Fruit fly (Drosophila melanogaster) whole organism, embryonic: Measurements from ENCODE around the gene CG6420.

ENCODE experiments used
- B-H1 ChIP-seq: fragments of 200-800 bp; sonication (Bioruptor generic); IDR thresholded peaks from 3 replicates; pipeline ENCODE4 v1.3.6; 2022; ENCODE audit warnings: missing biosample characterization, missing genetic modification characterization
- CG12071 ChIP-seq: fragments of 200-800 bp; sonication (Bioruptor generic); optimal IDR thresholded peaks from 3 replicates; lab custom pipeline; 2018; ENCODE audit warnings: missing biosample characterization, mild to moderate bottlenecking, missing genetic modification characterization
- CG13894 ChIP-seq: fragments of 200-800 bp; sonication (Bioruptor generic); optimal IDR thresholded peaks from 3 replicates; lab custom pipeline; 2018; ENCODE audit warnings: missing biosample characterization, mild to moderate bottlenecking, missing genetic modification characterization, moderate library complexity
- CG17912 ChIP-seq: fragments of 200-800 bp; sonication (Bioruptor generic); optimal IDR thresholded peaks from 2 replicates; lab custom pipeline; 2018; ENCODE audit warnings: missing biosample characterization, mild to moderate bottlenecking, missing genetic modification characterization
- CG4282 ChIP-seq: fragments of 200-800 bp; sonication (Bioruptor generic); optimal IDR thresholded peaks from 2 replicates; lab custom pipeline; 2016; ENCODE audit warnings: missing biosample characterization, missing genetic modification characterization
- CG6272 ChIP-seq: fragments of 200-800 bp; sonication (Bioruptor generic); IDR thresholded peaks from 2 replicates; pipeline ENCODE4 v1.3.6; 2022; ENCODE audit warnings: missing biosample characterization, missing genetic modification characterization
- CG8089 ChIP-seq: fragments of 200-800 bp; sonication (Bioruptor generic); optimal IDR thresholded peaks from 3 replicates; lab custom pipeline; 2016; ENCODE audit warnings: missing biosample characterization, missing genetic modification characterization
- Hr78 ChIP-seq, 2 experiments: fragments of 200-800 bp in 1 of 2; fragments of >200 bp in 1 of 2; sonication (Bioruptor generic) in 1 of 2; optimal IDR thresholded peaks; 2 replicates each; lab custom pipeline; 2017 to 2019; ENCODE audit warnings: missing biosample characterization in 2 of 2, missing genetic modification characterization in 2 of 2, mild to moderate bottlenecking in 1 of 2, moderate library complexity in 1 of 2
- Meics ChIP-seq: fragments of 200-800 bp; sonication (Bioruptor generic); optimal IDR thresholded peaks from 2 replicates; lab custom pipeline; 2017; ENCODE audit warnings: missing biosample characterization, mild to moderate bottlenecking, missing genetic modification characterization
- abd-A ChIP-seq: fragments of 200-800 bp; sonication (Bioruptor generic); optimal IDR thresholded peaks from 3 replicates; lab custom pipeline; 2019; ENCODE audit warnings: missing biosample characterization, mild to moderate bottlenecking, missing genetic modification characterization, moderate library complexity
- ara ChIP-seq: fragments of 200-800 bp; sonication (Bioruptor generic); IDR thresholded peaks from 2 replicates; pipeline ENCODE4 v1.3.6; 2022; ENCODE audit warnings: missing biosample characterization, missing genetic modification characterization
- br ChIP-seq: fragments of >200 bp; optimal IDR thresholded peaks from 2 replicates; lab custom pipeline; 2017
- da ChIP-seq: fragments of 200-800 bp; sonication (Bioruptor generic); optimal IDR thresholded peaks from 2 replicates; lab custom pipeline; 2016; ENCODE audit warnings: missing biosample characterization, missing genetic modification characterization
- dysf ChIP-seq: fragments of 200-800 bp; sonication (Bioruptor generic); IDR thresholded peaks from 3 replicates; pipeline ENCODE4 v1.3.6; 2022; ENCODE audit warnings: missing biosample characterization, missing genetic modification characterization
- fd96Cb ChIP-seq: fragments of 200-800 bp; sonication (Bioruptor generic); optimal IDR thresholded peaks from 2 replicates; lab custom pipeline; 2018; ENCODE audit warnings: missing biosample characterization, mild to moderate bottlenecking, missing genetic modification characterization, moderate library complexity
- fu2 ChIP-seq: fragments of 200-800 bp; sonication (Bioruptor generic); optimal IDR thresholded peaks from 2 replicates; lab custom pipeline; 2016; ENCODE audit warnings: missing biosample characterization, missing genetic modification characterization
- gsb ChIP-seq: fragments of 200-800 bp; sonication (Bioruptor generic); IDR thresholded peaks from 2 replicates; pipeline ENCODE4 v1.3.6; 2022; ENCODE audit warnings: missing biosample characterization, missing genetic modification characterization
- org-1 ChIP-seq: fragments of 200-800 bp; sonication (Bioruptor generic); optimal IDR thresholded peaks from 2 replicates; lab custom pipeline; 2017; ENCODE audit warnings: missing biosample characterization, missing genetic modification characterization
- otp ChIP-seq: fragments of 200-800 bp; sonication (Bioruptor generic); IDR thresholded peaks from 3 replicates; pipeline ENCODE4, ENCODE4 v1.3.6; 2022; ENCODE audit warnings: missing biosample characterization, missing genetic modification characterization
- pb ChIP-seq: fragments of 200-800 bp; sonication (Bioruptor generic); optimal IDR thresholded peaks from 3 replicates; lab custom pipeline; 2016; ENCODE audit warnings: missing biosample characterization, missing genetic modification characterization
- pzg ChIP-seq: fragments of 200-800 bp; sonication (Bioruptor generic); optimal IDR thresholded peaks from 3 replicates; lab custom pipeline; 2018; ENCODE audit warnings: missing biosample characterization, mild to moderate bottlenecking, missing genetic modification characterization, moderate library complexity
- scrt ChIP-seq: fragments of 200-800 bp; sonication (Bioruptor generic); optimal IDR thresholded peaks from 2 replicates; lab custom pipeline; 2018; ENCODE audit warnings: missing biosample characterization, mild to moderate bottlenecking, missing genetic modification characterization, moderate library complexity
- sqz ChIP-seq: fragments of 200-800 bp; sonication (Bioruptor generic); optimal IDR thresholded peaks from 3 replicates; lab custom pipeline; 2018; ENCODE audit warnings: missing biosample characterization, mild to moderate bottlenecking, missing genetic modification characterization
- toy ChIP-seq: fragments of 200-800 bp; sonication (Bioruptor generic); IDR thresholded peaks from 2 replicates; pipeline ENCODE4 v1.3.6; 2022; ENCODE audit warnings: missing biosample characterization, missing genetic modification characterization

Gene CG6420

dm6 chr3R:26671525-26672132 is 53.4 kb downstream of the CG6420 start (continued):
- TF ChIP-seq sqz (GFP tag; lab: Kevin White, UChicago) (no peak), scrt (GFP tag; lab: Kevin White, UChicago) (peak; percentile 24), CG6272 (GFP tag; lab: Robert Waterston, UW) (no peak), CG12071 (no peak), pzg (GFP tag; lab: Kevin White, UChicago) (no peak), CG8089 (GFP tag; lab: Kevin White, UChicago) (no peak), gsb (GFP tag; lab: Robert Waterston, UW) (no peak), fu2 (GFP tag; lab: Kevin White, UChicago) (no peak), da (GFP tag; lab: Kevin White, UChicago) (no peak), Meics (GFP tag; lab: Kevin White, UChicago) (peak; percentile 59), fd96Cb (no peak), pb (GFP tag; lab: Kevin White, UChicago) (no peak), CG4282 (GFP tag; lab: Kevin White, UChicago) (no peak), otp (GFP tag; lab: Robert Waterston, UW) (no peak), Hr78 (GFP tag; optimal IDR thresholded peaks at IDR 0.05; lab: Kevin White, UChicago) (no peak), CG17912 (GFP tag; lab: Kevin White, UChicago) (no peak), B-H1 (GFP tag; lab: Robert Waterston, UW) (no peak), ara (no peak), org-1 (GFP tag; lab: Kevin White, UChicago) (no peak), toy (no peak), dysf (GFP tag; lab: Robert Waterston, UW) (no peak)

dm6 chr3R:26670277-26670676 is 54.7 kb downstream of the CG6420 start:
- TF ChIP-seq abd-A (tag; lab: Kevin White, UChicago) (peak; percentile 57), br (lab: Kevin White, UChicago) (no peak), CG13894 (tag; lab: Kevin White, UChicago) (peak; percentile 80)
